Fruit fly (Drosophila melanogaster) whole organism, embryonic: Measurements from ENCODE around the gene CG15347.

Experiments
- Abd-B ChIP-seq: fragments of 200-800 bp; sonication (Bioruptor generic); optimal IDR thresholded peaks from 2 replicates; lab custom pipeline; 2018; ENCODE audit warnings: missing biosample characterization, mild to moderate bottlenecking, missing genetic modification characterization, moderate library complexity
- Blimp-1 ChIP-seq: fragments of 200-800 bp; sonication (Bioruptor generic); optimal IDR thresholded peaks from 3 replicates; lab custom pipeline; 2018; ENCODE audit warnings: missing biosample characterization, missing genetic modification characterization, mild to moderate bottlenecking, moderate library complexity, missing genetic modification reagents
- CG10565 ChIP-seq: fragments of 200-800 bp; sonication (Bioruptor generic); optimal IDR thresholded peaks from 3 replicates; lab custom pipeline; 2016; ENCODE audit warnings: missing biosample characterization, mild to moderate bottlenecking, missing genetic modification characterization
- CG11504 ChIP-seq: fragments of 200-800 bp; sonication (Bioruptor generic); optimal IDR thresholded peaks from 3 replicates; lab custom pipeline; 2019; ENCODE audit warnings: missing biosample characterization, mild to moderate bottlenecking, missing genetic modification characterization, moderate library complexity
- CG11696 ChIP-seq: fragments of 200-800 bp; sonication (Bioruptor generic); IDR thresholded peaks from 2 replicates; pipeline ENCODE4 v1.3.6; 2022; ENCODE audit warnings: missing biosample characterization, missing genetic modification characterization
- CG17568 ChIP-seq: fragments of 200-800 bp; sonication (Bioruptor generic); optimal IDR thresholded peaks from 2 replicates; lab custom pipeline; 2018; ENCODE audit warnings: missing biosample characterization, mild to moderate bottlenecking, missing genetic modification characterization, moderate library complexity
- CG2120 ChIP-seq: fragments of 200-800 bp; sonication (Bioruptor generic); optimal IDR thresholded peaks from 3 replicates; lab custom pipeline; 2016; ENCODE audit warnings: missing biosample characterization, missing genetic modification characterization
- CG2875 ChIP-seq: fragments of 200-800 bp; sonication (Bioruptor generic); optimal IDR thresholded peaks from 2 replicates; lab custom pipeline; 2017; ENCODE audit warnings: missing biosample characterization, mild to moderate bottlenecking, missing genetic modification characterization, missing genetic modification reagents
- CG31388 ChIP-seq: fragments of 200-800 bp; sonication (Bioruptor generic); optimal IDR thresholded peaks from 2 replicates; lab custom pipeline; 2016; ENCODE audit warnings: missing biosample characterization, missing genetic modification characterization
- CG32532 ChIP-seq: fragments of 200-800 bp; sonication (Bioruptor generic); IDR thresholded peaks from 2 replicates; pipeline ENCODE4 v1.3.6; 2022; ENCODE audit warnings: missing biosample characterization, missing genetic modification characterization
- CG34376 ChIP-seq: fragments of 200-800 bp; sonication (Bioruptor generic); optimal IDR thresholded peaks from 2 replicates; lab custom pipeline; 2018; ENCODE audit warnings: missing biosample characterization, mild to moderate bottlenecking, missing genetic modification characterization
- CG3726 ChIP-seq: fragments of 200-800 bp; sonication (Bioruptor generic); IDR thresholded peaks from 3 replicates; pipeline ENCODE4, ENCODE4 v1.3.6; 2022; ENCODE audit warnings: missing biosample characterization, missing genetic modification characterization
- CG7372 ChIP-seq: fragments of 200-800 bp; sonication (Bioruptor generic); IDR thresholded peaks from 2 replicates; pipeline ENCODE4 v1.3.6; 2022; ENCODE audit warnings: missing biosample characterization, missing genetic modification characterization
- CTCF ChIP-seq: fragments of 200-800 bp; sonication (Bioruptor generic); optimal IDR thresholded peaks from 2 replicates; lab custom pipeline; 2017; ENCODE audit warnings: missing biosample characterization, mild to moderate bottlenecking, missing genetic modification characterization, moderate library complexity
- D19A ChIP-seq: fragments of 200-800 bp; optimal IDR thresholded peaks from 3 replicates; lab custom pipeline; 2019; ENCODE audit warnings: missing biosample characterization, mild to moderate bottlenecking, missing genetic modification characterization, moderate library complexity
- Ets65A ChIP-seq: fragments of 200-800 bp; sonication (Bioruptor generic); peaks from one replicate; lab custom pipeline; 2016; ENCODE audit warnings: missing biosample characterization, missing genetic modification characterization
- GATAe ChIP-seq: fragments of 200-800 bp; sonication (Bioruptor generic); conservative IDR thresholded peaks from 2 replicates; pipeline ENCODE4 v1.3.6; 2022; ENCODE audit warnings: missing biosample characterization, missing genetic modification characterization
- Gsc ChIP-seq: fragments of 200-800 bp; sonication (Bioruptor generic); IDR thresholded peaks from 2 replicates; pipeline ENCODE4 v1.3.6; 2022; ENCODE audit warnings: missing biosample characterization, missing genetic modification characterization
- Med ChIP-seq: fragments of 200-800 bp; sonication (Bioruptor generic); peaks from one replicate; lab custom pipeline; 2016; ENCODE audit warnings: missing biosample characterization, missing genetic modification characterization, mild to moderate bottlenecking, inconsistent platforms, moderate library complexity
- Nf-YC ChIP-seq: fragments of 200-800 bp; optimal IDR thresholded peaks from 3 replicates; lab custom pipeline; 2019; ENCODE audit warnings: missing biosample characterization, mild to moderate bottlenecking, missing genetic modification characterization, moderate library complexity
- Oli ChIP-seq: fragments of 200-800 bp; sonication (Bioruptor generic); optimal IDR thresholded peaks from 2 replicates; lab custom pipeline; 2018; ENCODE audit warnings: missing biosample characterization, mild to moderate bottlenecking, missing genetic modification characterization, moderate library complexity
- Poxn ChIP-seq: fragments of 200-800 bp; sonication (Bioruptor generic); IDR thresholded peaks from 2 replicates; pipeline ENCODE4 v1.3.6; 2022; ENCODE audit warnings: missing biosample characterization, missing genetic modification characterization
- Ptx1 ChIP-seq: fragments of 200-800 bp; sonication (Bioruptor generic); IDR thresholded peaks from 2 replicates; pipeline ENCODE4 v1.3.6; 2022; ENCODE audit warnings: missing biosample characterization, missing genetic modification characterization
- Rfx ChIP-seq: fragments of 200-800 bp; sonication (Bioruptor generic); IDR thresholded peaks from 2 replicates; pipeline ENCODE4 v1.3.6; 2022; ENCODE audit warnings: missing biosample characterization, missing genetic modification characterization
- Trl ChIP-seq, 3 experiments: fragments of >200 bp in 2 of 3; fragments of 200-800 bp in 1 of 3; sonication (Bioruptor generic) in 1 of 3; optimal IDR thresholded peaks; 2 replicates in 1 of 3; 3 replicates in 2 of 3; lab custom pipeline; 2016 to 2017; ENCODE audit warnings: missing biosample characterization in 1 of 3, missing genetic modification characterization in 1 of 3
- bowl ChIP-seq: fragments of 200-800 bp; sonication (Bioruptor generic); IDR thresholded peaks from 2 replicates; pipeline ENCODE4 v1.3.6; 2022; ENCODE audit warnings: missing biosample characterization, missing genetic modification characterization
- cg ChIP-seq: fragments of 200-800 bp; sonication (Bioruptor generic); optimal IDR thresholded peaks from 3 replicates; lab custom pipeline; 2019; ENCODE audit warnings: missing biosample characterization, mild to moderate bottlenecking, missing genetic modification characterization, moderate library complexity
- crol ChIP-seq: fragments of 200-800 bp; sonication (Bioruptor generic); IDR thresholded peaks from 2 replicates; pipeline ENCODE4 v1.3.6; 2022; ENCODE audit warnings: missing biosample characterization, missing genetic modification characterization
- dan ChIP-seq: fragments of 200-800 bp; sonication (Bioruptor generic); IDR thresholded peaks from 2 replicates; pipeline ENCODE4 v1.3.6; 2022; ENCODE audit warnings: missing biosample characterization, missing genetic modification characterization
- ewg ChIP-seq: fragments of 200-800 bp; sonication (Bioruptor generic); optimal IDR thresholded peaks from 3 replicates; lab custom pipeline; 2017; ENCODE audit warnings: mild to moderate bottlenecking, missing biosample characterization, missing genetic modification reagents, missing genetic modification characterization
- exex ChIP-seq: fragments of 200-800 bp; sonication (Bioruptor generic); optimal IDR thresholded peaks from 4 replicates; lab custom pipeline; 2018; ENCODE audit warnings: missing biosample characterization, mild to moderate bottlenecking, missing genetic modification characterization, moderate library complexity
- eyg ChIP-seq: fragments of 200-800 bp; sonication (Bioruptor generic); optimal IDR thresholded peaks from 3 replicates; lab custom pipeline; 2016; ENCODE audit warnings: missing biosample characterization, missing genetic modification characterization
- gcm2 ChIP-seq: fragments of 200-800 bp; sonication (Bioruptor generic); optimal IDR thresholded peaks from 2 replicates; lab custom pipeline; 2016; ENCODE audit warnings: missing biosample characterization, missing genetic modification characterization
- grau ChIP-seq: fragments of 200-800 bp; optimal IDR thresholded peaks from 3 replicates; lab custom pipeline; 2019; ENCODE audit warnings: missing biosample characterization, mild to moderate bottlenecking, missing genetic modification characterization, moderate library complexity
- jigr1 ChIP-seq: fragments of 200-800 bp; sonication (Bioruptor generic); IDR thresholded peaks from 3 replicates; pipeline ENCODE4 v1.3.6; 2022; ENCODE audit warnings: missing biosample characterization, missing genetic modification characterization
- mirr ChIP-seq: fragments of 200-800 bp; sonication (Bioruptor generic); optimal IDR thresholded peaks from 3 replicates; lab custom pipeline; 2018; ENCODE audit warnings: missing biosample characterization, mild to moderate bottlenecking, missing genetic modification characterization
- pita ChIP-seq: fragments of 200-800 bp; sonication (Bioruptor generic); optimal IDR thresholded peaks from 2 replicates; lab custom pipeline; 2017; ENCODE audit warnings: missing biosample characterization, mild to moderate bottlenecking, missing genetic modification characterization
- pros ChIP-seq: fragments of 200-800 bp; sonication (Bioruptor generic); optimal IDR thresholded peaks from 3 replicates; lab custom pipeline; 2019; ENCODE audit warnings: missing biosample characterization, mild to moderate bottlenecking, missing genetic modification characterization, moderate library complexity
- ranshi ChIP-seq: fragments of 200-800 bp; sonication (Bioruptor generic); IDR thresholded peaks from 2 replicates; pipeline ENCODE4 v1.3.6; 2022; ENCODE audit warnings: missing biosample characterization, missing genetic modification characterization
- row ChIP-seq: fragments of 200-800 bp; sonication (Bioruptor generic); IDR thresholded peaks from 3 replicates; pipeline ENCODE4 v1.3.6; 2022; ENCODE audit warnings: missing biosample characterization, missing genetic modification characterization
- sens ChIP-seq: fragments of 200-800 bp; sonication (Bioruptor generic); peaks from one replicate; lab custom pipeline; 2016; ENCODE audit warnings: missing biosample characterization, missing genetic modification characterization
- stc ChIP-seq: fragments of 200-800 bp; sonication (Bioruptor generic); IDR thresholded peaks from 2 replicates; pipeline ENCODE4 v1.3.6; 2022; ENCODE audit warnings: missing biosample characterization, missing genetic modification characterization
- stwl ChIP-seq: fragments of 200-800 bp; sonication (Bioruptor generic); optimal IDR thresholded peaks from 3 replicates; lab custom pipeline; 2018; ENCODE audit warnings: missing biosample characterization, mild to moderate bottlenecking, missing genetic modification characterization, moderate library complexity
- trem ChIP-seq: fragments of 200-800 bp; optimal IDR thresholded peaks from 3 replicates; lab custom pipeline; 2019; ENCODE audit warnings: missing biosample characterization, mild to moderate bottlenecking, missing genetic modification characterization, moderate library complexity
- tx ChIP-seq: fragments of 200-800 bp; sonication (Bioruptor generic); optimal IDR thresholded peaks from 2 replicates; lab custom pipeline; 2016; ENCODE audit warnings: missing biosample characterization, missing genetic modification characterization
- vnd ChIP-seq: fragments of 200-800 bp; sonication (Bioruptor generic); IDR thresholded peaks from 3 replicates; pipeline ENCODE4 v1.3.6; 2022; ENCODE audit warnings: missing biosample characterization, missing genetic modification characterization; ENCODE audit not compliant: partially characterized antibody
- zf30C ChIP-seq: fragments of 200-800 bp; sonication (Bioruptor generic); optimal IDR thresholded peaks from 3 replicates; lab custom pipeline; 2018; ENCODE audit warnings: missing biosample characterization, mild to moderate bottlenecking, missing genetic modification characterization
- zfh2 ChIP-seq: fragments of 200-800 bp; sonication (Bioruptor generic); optimal IDR thresholded peaks from 2 replicates; lab custom pipeline; 2016; ENCODE audit warnings: missing biosample characterization, missing genetic modification characterization

Gene CG15347

DNA sequence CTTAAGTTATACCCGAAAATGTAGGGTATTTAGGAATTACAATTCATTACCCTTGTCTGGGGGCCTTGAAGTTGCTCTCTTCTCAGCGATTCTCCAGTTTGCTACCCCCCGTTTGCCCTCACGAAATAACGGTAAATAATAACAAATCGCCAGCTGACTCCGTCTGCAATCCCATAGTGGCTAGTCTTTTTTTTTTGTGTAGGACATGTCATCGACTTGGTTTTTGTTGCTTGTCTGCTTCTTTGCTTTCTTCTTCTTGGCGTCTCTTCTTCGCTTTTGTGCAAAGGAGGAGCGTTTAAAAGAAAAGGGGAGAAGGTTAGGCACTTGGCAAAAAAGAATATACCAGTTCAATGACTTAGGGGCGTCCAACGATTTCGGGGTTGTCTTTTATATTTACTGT is 44.5 kb downstream of the CG15347 start (continued):
- TF ChIP-seq CG17568 (GFP tag; lab: Kevin White, UChicago): no peak
- no peak for TF ChIP-seq ranshi (GFP tag; lab: Robert Waterston, UW)
- no peak for TF ChIP-seq gcm2 (GFP tag; lab: Kevin White, UChicago)
- TF ChIP-seq stwl: no peak
- no peak for TF ChIP-seq trem (tag; lab: Kevin White, UChicago)
- TF ChIP-seq dan (GFP tag; lab: Robert Waterston, UW): no peak
- TF ChIP-seq ewg: no peak
- TF ChIP-seq zfh2 (GFP tag; lab: Kevin White, UChicago): no peak

DNA sequence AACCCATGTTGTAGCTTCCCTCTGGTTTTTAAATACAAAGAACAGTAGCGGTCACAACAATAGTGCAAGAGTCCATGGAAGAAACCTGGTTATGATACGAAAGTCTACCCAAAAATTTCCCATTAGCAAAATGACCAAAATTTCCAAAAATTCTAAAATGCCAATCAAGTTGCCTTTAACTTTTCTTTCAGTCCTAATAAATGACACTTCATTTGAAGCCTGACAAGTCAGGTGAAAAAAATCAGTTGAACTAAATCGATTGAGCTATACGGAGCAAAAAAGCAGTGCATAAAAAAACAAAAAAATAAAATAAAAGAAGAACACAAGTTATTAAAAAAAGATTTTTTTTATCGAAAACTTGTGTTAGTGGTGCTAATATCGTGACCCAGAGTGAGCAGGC is 45.1 kb downstream of the CG15347 start:
- no peak for TF ChIP-seq CG10565 (GFP tag; lab: Kevin White, UChicago)
- no peak for TF ChIP-seq CG2875 (GFP tag; lab: Kevin White, UChicago)
- peak; percentile 79 for TF ChIP-seq sens (GFP tag; lab: Kevin White, UChicago)
- peak; percentile 56; the same call in 1 of the 2 replicates for TF ChIP-seq CG11696 (GFP tag; lab: Robert Waterston, UW)
- no peak for TF ChIP-seq Poxn (GFP tag; lab: Robert Waterston, UW)
- peak; percentile 25 for TF ChIP-seq Ets65A (GFP tag; lab: Kevin White, UChicago)
- TF ChIP-seq CG11504 (tag; lab: Kevin White, UChicago): peak; percentile 5
- TF ChIP-seq Med (GFP tag; lab: Kevin White, UChicago): peak; percentile 12
- 0 out of 2 replicates have a peak, but pooled peaks have one; percentile 19 for TF ChIP-seq Ptx1 (GFP tag; lab: Robert Waterston, UW)
- TF ChIP-seq CG3726 (GFP tag; lab: Robert Waterston, UW): no peak
- TF ChIP-seq, all 482 proteins: peak for 6

DNA sequence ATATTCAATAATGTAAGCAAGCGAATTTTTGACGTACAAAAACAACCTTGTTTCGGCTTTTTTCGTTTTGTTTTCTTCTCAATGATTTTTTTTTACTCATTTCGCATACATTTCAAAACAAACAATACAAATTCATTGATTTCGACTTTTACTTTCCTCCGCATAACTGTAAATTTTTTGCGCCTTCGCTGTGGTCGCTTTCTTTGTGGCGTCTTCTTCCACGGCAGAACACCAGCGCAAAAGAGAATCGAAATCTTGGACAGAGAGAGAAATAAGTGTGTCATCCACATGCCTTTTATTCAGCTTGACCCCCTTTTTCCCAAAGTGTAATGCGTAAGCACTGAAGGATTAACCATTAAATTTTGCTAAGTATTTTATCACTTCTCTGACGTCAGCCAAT is 46.3 kb downstream of the CG15347 start:
- TF ChIP-seq eyg (GFP tag; lab: Kevin White, UChicago) (no peak), exex (tag; lab: Kevin White, UChicago) (no peak), CG2120 (GFP tag; lab: Kevin White, UChicago) (peak; percentile 9), pros (no peak), CTCF (GFP tag; lab: Kevin White, UChicago) (no peak), stc (GFP tag; lab: Robert Waterston, UW) (no peak), Med (GFP tag; lab: Kevin White, UChicago) (peak; percentile 52), tx (no peak), pita (GFP tag; lab: Kevin White, UChicago) (no peak), jigr1 (no peak), CG31388 (no peak), Blimp-1 (GFP tag; lab: Kevin White, UChicago) (peak; percentile 73), row (0 out of 3 replicates have a peak, but pooled peaks have one; percentile 25), CG32532 (GFP tag; lab: Robert Waterston, UW) (no peak), D19A (no peak), CG7372 (GFP tag; lab: Robert Waterston, UW) (no peak), bowl (GFP tag; lab: Robert Waterston, UW) (no peak), zf30C (peak; percentile 55), Gsc (GFP tag; lab: Robert Waterston, UW) (no peak), vnd (GFP tag; lab: Robert Waterston, UW) (no peak)

DNA sequence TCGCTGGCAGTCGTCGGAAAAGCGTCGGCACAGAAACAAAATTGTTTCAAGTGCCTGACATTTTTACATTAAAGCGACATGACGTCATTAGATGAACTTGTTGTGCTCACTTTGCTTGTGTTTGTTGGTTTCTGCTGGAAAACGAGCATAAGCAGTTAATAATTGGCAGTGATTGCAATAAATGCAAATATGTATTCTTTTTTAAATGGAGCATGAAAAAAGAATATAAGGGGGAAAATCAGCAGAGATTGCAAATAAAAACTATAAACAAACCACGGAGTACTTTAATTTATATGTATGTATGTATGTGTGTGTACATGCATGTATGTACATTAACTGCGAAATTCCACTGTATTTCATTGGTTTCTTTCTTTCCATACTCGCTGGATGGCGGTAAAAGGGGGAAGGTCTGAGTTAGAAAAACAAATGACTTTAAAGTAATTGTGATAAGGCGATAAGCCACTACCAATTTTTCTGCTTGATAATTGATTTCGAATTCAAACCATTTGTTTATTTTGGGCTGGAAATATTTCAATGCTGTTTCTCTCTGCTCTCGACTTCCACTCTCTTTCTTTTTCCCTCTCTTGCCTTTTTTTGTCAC is 47.1 kb downstream of the CG15347 start:
- TF ChIP-seq mirr (peak; percentile 73), cg (GFP tag; lab: Kevin White, UChicago) (peak; percentile 15), CG34376 (GFP tag; lab: Kevin White, UChicago) (peak; percentile 44), Rfx (GFP tag; lab: Robert Waterston, UW) (0 out of 2 replicates have a peak, but pooled peaks have one; percentile 10), crol (GFP tag; lab: Robert Waterston, UW) (0 out of 2 replicates have a peak, but pooled peaks have one; percentile 10), Oli (tag; lab: Kevin White, UChicago) (no peak), Nf-YC (tag; lab: Kevin White, UChicago) (peak; percentile 42), CG2120 (GFP tag; lab: Kevin White, UChicago) (peak; percentile 2), Trl (optimal IDR thresholded peaks at IDR 0.05; lab: Kevin White, UChicago) (peak; percentile 44 to 78), Trl (GFP tag; optimal IDR thresholded peaks at IDR 0.05; lab: Kevin White, UChicago) (no peak), GATAe (GFP tag; lab: Robert Waterston, UW) (0 out of 2 replicates have a peak, but pooled peaks have one; percentile 19), grau (tag; lab: Kevin White, UChicago) (peak; percentile 21), Abd-B (no peak), exex (tag; lab: Kevin White, UChicago) (peak; percentile 87)
